Worm (Caenorhabditis elegans) whole organism, L4/young adult: Measurements from ENCODE around the gene F11E6.9.

Experiments
- W03F9.2 ChIP-seq: fragments of 150-350 bp; optimal IDR thresholded peaks from 2 replicates; lab custom pipeline; 2014; ENCODE audit warnings: missing biosample characterization, missing genetic modification characterization
- dao-5 ChIP-seq: sonication (generic microtip); optimal IDR thresholded peaks from 2 replicates; lab custom pipeline; 2016; ENCODE audit warnings: missing genotype, missing genetic modification characterization, moderate library complexity, missing compliant biosample characterization
- him-1 ChIP-seq: sonication (generic microtip); optimal IDR thresholded peaks from 2 replicates; lab custom pipeline; 2016; ENCODE audit warnings: missing genotype, missing genetic modification reagents, missing genetic modification characterization, missing compliant biosample characterization

F11E6.9 gene

DNA sequence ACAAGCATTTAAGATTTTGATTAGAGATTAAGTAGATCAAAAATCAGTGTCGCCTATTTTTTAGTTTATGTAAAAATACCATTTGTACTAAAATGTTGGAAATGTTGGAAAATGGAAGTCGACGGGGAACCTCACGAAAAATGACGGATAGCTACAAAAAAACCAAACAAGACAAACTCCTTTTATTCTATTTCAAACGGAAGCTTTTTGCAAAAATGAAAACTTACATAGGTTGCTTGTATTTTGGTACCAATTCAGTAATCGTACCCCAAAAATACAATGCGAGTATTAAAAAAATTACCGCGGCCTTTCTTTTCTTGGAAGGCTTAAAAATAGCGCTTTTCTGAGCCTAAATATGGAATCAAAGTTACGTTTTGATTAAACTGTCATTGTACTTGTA is 21.1 kb downstream of the F11E6.9 start:
- TF ChIP-seq him-1 (tag; lab: Kevin White, UChicago) (no peak), dao-5 (tag; lab: Kevin White, UChicago) (no peak), W03F9.2 (tag; lab: Kevin White, UChicago) (no peak)

DNA sequence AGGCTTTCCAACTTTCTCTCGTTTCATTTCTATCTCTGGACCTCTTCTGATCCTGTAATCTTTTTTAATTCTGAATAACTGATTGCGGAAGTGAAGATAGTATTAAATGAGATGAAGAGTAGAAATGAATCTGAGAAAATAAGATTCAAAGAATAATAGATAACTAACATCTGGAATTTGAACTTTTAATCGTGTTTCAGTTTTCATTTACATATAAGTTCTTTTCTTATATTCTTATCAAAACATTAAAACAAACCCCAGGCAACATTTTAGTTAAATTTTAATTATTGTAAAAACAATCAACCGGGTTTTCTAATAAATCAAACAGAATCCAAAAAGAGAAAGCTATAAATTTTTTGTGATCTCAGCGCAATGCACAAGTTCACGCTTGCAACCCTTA is 21.9 kb downstream of the F11E6.9 start:
- no peak for TF ChIP-seq dao-5 (tag; lab: Kevin White, UChicago)

DNA sequence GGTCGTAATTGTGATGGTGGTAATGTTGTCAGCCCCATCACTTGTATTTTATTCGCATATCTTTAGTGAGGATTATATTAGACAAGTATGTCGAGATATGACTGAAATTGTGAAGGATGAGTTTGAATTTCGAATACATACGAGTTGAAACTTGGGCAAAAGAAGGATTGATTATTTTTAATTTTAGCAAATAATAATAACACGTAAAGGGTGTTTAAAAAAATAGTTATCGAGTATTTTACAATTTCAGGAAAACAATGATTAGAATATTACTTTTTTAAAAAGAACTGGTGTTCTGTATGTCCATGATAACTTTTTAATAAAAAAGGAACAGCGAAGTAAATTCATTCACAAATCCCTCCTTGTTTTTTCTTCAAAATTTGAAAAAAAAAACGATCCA is 24.7 kb downstream of the F11E6.9 start, which contains the start of gene F11E6.8:
TSS of gene F11E6.8 (minus strand) at position 101 of the 400 bp plus-strand sequence.
- TF ChIP-seq W03F9.2 (tag; lab: Kevin White, UChicago) (no peak), dao-5 (tag; lab: Kevin White, UChicago) (no peak), him-1 (tag; lab: Kevin White, UChicago) (no peak)

DNA sequence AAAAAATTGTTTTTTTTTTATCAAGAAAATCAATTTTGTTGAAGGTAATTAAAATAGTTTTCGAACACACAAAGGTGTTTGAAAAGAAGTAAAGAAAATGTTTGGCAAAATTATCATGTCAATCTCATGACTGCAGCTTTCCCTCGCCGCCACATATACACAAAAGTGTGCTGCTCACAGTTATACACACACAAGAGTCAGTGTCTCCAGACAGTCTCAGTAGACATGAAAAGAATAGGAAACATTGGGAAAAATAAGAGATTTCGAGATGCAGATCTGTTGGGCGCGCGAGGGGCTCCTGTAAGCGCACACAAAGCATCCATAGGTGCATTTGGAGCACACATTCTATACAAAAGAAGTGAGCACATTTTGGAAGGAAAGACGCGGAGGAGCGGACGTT is 26.8 kb downstream of the F11E6.9 start:
- TF ChIP-seq him-1 (tag; lab: Kevin White, UChicago) (no peak), dao-5 (tag; lab: Kevin White, UChicago) (no peak), W03F9.2 (tag; lab: Kevin White, UChicago) (no peak)

DNA sequence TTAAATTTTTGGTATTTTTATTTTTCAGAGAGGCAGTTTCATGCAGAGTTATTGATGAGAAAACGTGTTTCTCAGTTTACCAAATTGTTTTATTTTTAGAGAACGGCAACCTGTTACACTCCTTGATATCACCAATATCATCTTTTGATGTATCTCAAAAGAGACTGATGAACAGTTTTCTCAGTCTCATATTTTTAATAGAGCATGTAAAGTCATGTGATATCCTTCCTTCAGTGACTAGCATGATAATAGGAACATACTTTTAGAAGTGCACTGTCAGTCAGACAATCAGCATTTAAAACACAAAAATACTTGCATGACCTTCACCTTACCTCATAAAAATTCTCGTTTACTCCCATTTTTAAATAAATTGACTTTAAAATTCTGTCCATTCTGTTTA is 32.6 kb downstream of the F11E6.9 start, which contains the start of gene F11E6.11:
TSS of gene F11E6.11 (plus strand) at position 325 of the 400 bp plus-strand sequence.
- TF ChIP-seq him-1 (tag; lab: Kevin White, UChicago) (no peak), W03F9.2 (tag; lab: Kevin White, UChicago) (no peak), dao-5 (tag; lab: Kevin White, UChicago) (no peak)

DNA sequence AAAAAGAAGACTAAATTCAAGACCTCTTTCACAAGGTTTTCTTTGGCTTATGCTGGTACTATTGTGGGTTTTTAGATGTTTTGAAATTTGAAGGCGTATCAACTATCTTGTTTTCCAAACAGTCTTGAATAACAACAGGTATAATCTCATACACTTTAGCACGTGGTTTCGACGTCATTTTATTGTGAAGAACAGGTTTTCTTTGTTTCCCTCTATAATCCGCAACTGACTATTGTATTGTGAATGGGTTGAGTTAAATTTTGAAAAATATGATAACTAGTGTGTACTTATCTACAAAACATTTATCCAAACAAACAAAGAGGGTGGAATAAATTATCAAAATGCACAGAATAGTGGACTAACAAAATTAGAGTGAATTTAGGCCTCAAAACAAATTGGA is 33.9 kb downstream of the F11E6.9 start:
- TF ChIP-seq him-1 (tag; lab: Kevin White, UChicago) (no peak), dao-5 (tag; lab: Kevin White, UChicago) (no peak), W03F9.2 (tag; lab: Kevin White, UChicago) (no peak)

DNA sequence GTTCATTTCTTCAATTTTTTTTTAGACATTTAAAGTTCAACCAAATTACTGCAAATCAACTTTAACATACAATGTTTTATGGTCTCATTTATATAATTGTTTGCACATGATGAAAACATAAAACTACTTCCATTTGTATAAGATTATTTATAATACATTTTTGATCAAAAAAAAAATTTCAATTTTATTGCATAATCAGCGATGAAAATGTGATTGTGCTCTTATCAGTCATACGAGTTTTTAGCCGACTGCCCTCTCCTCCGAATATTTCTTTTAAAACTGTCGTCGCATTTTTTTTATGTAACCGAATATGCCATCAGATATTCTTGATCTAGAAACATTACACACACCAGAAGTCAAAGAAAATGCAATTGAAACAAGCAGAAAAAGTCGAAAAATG is 34.7 kb downstream of the F11E6.9 start, which contains the start of gene F08A7.1:
TSS of gene F08A7.1 (plus strand) at position 191 of the 400 bp plus-strand sequence.
- TF ChIP-seq him-1 (tag; lab: Kevin White, UChicago) (no peak), dao-5 (tag; lab: Kevin White, UChicago) (no peak), W03F9.2 (tag; lab: Kevin White, UChicago) (no peak)

DNA sequence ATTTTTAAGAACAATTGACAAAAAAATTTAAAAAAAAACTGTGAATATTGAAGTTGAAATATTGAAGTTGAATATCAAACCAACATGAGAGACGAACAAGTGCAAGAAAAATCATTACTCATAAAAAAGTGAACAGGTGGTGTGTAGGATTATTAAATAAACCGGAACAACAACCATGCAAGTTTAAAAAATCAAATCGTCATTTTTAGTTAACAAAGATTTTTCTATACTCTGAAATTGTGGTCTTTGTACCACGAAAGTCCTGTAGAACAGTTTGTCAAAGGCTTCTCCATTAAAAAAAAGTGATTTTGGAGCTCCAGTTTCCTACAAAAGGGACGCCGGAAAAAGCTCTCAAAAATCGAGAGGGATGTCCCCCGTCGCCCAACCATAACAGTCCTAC is 35.1 kb downstream of the F11E6.9 start, which contains the start of gene C06A12.19:
TSS of gene C06A12.19 (minus strand) at position 101 of the 400 bp plus-strand sequence.
- no peak for TF ChIP-seq W03F9.2 (tag; lab: Kevin White, UChicago)
- no peak for TF ChIP-seq dao-5 (tag; lab: Kevin White, UChicago)
- TF ChIP-seq him-1 (tag; lab: Kevin White, UChicago), result no peak

DNA sequence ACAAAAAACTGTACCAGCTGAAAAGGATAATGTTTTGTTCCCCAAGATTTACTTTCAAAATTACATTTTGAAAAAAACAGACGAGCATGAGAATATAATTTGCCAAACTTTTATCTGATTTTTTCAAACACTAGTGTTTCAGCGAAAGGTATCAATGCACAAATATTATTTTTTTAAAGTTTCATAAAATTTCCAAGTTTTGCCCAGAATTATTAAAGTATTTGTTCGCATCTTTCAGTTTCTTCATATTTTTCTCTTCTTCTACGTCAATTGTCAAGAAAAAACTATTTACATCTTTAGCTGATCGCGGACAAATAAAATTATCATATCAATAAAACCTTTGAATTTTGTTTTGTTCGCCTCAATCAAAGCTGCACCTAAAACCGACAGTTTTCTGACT is 38.1 kb downstream of the F11E6.9 start, which contains the start of gene C06A12.8:
TSS of gene C06A12.8 (plus strand) at position 301 of the 400 bp plus-strand sequence.
- TF ChIP-seq him-1 (tag; lab: Kevin White, UChicago) (no peak), dao-5 (tag; lab: Kevin White, UChicago) (no peak), W03F9.2 (tag; lab: Kevin White, UChicago) (no peak)

DNA sequence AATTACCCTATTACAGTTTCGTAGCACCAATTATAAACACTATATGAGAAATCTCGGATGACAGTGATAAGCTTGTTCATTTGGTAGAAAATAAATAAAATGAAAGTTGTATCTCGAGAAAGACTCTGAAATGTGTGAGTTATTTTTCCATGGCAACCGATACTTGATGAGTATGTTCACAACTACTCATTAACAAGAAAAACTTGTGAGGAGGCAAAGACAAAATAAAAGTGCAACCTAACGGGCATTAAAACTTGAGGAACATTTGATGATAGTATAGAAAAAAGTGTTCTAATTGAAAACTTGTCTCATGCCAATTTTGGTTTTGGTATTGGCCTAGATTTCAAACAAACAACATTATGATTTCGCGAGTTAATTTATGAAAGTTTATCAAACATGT is 38.6 kb downstream of the F11E6.9 start, which contains the start of gene gcy-27:
TSS of gene gcy-27 (minus strand) at position 101 of the 400 bp plus-strand sequence.
- no peak for TF ChIP-seq him-1 (tag; lab: Kevin White, UChicago)
- TF ChIP-seq dao-5 (tag; lab: Kevin White, UChicago), result no peak

DNA sequence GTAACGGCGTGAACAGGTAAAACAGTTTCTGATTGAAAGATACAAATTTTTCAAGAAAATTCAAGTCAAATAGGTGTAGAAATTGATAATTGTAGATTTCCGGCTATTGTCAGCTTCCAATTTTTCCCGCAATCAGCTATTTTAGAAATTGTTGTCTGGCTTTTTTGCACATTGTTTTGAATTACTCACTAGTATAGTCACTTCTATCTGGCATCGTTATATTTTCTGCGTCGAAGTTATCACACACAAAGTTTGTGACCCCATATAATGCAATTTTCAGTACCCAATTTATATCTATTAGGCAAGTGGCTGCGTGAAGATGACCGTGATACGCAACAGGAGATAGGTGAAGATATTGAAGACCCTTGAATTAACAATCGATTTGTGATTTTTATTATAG is 39.9 kb downstream of the F11E6.9 start:
- no peak for TF ChIP-seq dao-5 (tag; lab: Kevin White, UChicago)
- no peak for TF ChIP-seq W03F9.2 (tag; lab: Kevin White, UChicago)
- TF ChIP-seq him-1 (tag; lab: Kevin White, UChicago), result no peak

DNA sequence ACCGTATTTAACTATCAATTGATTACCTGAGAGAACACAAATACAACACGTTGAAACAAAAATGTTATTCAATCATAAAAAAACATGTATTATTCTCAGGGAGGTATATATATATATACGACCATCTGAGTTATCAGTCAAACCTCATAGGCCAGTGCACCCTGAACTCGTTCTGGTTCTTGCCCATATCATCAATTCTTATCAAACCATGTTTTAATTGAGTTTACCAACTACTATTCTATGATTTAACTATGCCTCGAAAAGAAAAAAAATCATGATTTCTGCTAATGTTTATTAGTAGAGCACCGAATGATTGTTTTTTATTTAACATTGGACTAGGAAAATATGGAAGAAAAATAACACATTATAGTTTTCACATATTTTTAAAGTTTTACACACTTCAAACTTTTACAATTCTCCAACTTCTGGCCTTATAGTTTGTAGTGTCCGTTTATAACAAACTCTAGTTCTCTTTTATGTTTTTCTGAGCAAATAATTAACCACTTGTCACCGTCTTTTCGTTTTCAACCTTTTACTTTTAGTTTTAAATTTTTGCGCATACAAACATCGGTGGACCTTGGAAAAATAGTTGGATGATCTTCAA is 42.8 kb downstream of the F11E6.9 start:
- TF ChIP-seq dao-5 (tag; lab: Kevin White, UChicago), result no peak
- TF ChIP-seq him-1 (tag; lab: Kevin White, UChicago), result no peak
- TF ChIP-seq W03F9.2 (tag; lab: Kevin White, UChicago), result no peak

DNA sequence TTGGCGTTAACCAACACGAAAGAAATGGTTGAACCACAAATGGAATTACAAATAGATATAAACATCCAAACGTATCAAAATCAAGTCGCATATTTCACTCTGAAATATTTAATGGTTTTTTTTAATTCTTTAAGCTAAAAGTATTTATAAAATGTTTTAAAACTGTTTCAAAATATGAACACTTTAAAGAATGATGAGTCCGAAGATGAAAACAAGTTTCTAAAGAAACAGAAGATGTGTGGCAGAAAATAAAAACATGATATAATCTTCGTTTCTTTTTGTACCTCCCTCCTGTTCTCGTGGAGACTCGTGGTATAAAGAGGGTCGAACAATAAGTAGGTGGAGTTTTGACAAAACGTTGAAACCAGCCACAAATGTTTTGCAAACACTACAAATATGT is 43.9 kb downstream of the F11E6.9 start, which contains the start of gene lact-6:
TSS of gene lact-6 (minus strand) at position 101 of the 400 bp plus-strand sequence.
- TF ChIP-seq him-1 (tag; lab: Kevin White, UChicago), result no peak
- TF ChIP-seq W03F9.2 (tag; lab: Kevin White, UChicago), result no peak
- TF ChIP-seq dao-5 (tag; lab: Kevin White, UChicago), result no peak

DNA sequence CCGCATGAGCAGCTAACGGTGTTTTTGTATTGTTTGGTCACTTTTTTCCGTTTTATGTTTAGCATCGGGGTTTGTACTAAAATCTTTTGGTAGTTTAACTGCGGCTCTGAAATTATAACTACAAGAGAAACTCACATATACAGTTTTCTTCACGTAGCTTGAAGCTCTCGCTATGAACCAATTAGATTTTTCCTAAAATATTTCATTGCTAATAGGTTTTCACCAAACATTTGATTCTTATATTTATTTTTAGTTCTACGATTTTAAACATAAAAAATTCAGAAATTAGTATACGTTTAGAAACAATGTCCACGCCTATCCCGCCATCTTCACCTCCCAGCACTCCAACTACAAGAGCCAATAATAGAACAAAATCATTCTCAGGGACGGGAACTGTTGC is 47.7 kb downstream of the F11E6.9 start, which contains the start of gene C06A12.3:
TSS of gene C06A12.3 (plus strand) at position 301 of the 400 bp plus-strand sequence.
- TF ChIP-seq him-1 (tag; lab: Kevin White, UChicago), result no peak
- TF ChIP-seq W03F9.2 (tag; lab: Kevin White, UChicago), result no peak
- TF ChIP-seq dao-5 (tag; lab: Kevin White, UChicago), result no peak
